Fruit fly (Drosophila melanogaster) whole organism, prepupa: ENCODE results near the gene mab-21.

ENCODE experiments used
- CG10669 ChIP-seq: fragments of 200-800 bp; sonication (Bioruptor generic); optimal IDR thresholded peaks from 3 replicates; lab custom pipeline; 2018; ENCODE audit warnings: missing biosample characterization, mild to moderate bottlenecking, missing genetic modification characterization, moderate library complexity
- CG11294 ChIP-seq: fragments of 200-800 bp; sonication (Bioruptor generic); IDR thresholded peaks from 2 replicates; pipeline ENCODE4 v1.3.6; 2022; ENCODE audit warnings: missing biosample characterization, missing genetic modification characterization
- CG11762 ChIP-seq: fragments of 200-800 bp; sonication (Bioruptor generic); optimal IDR thresholded peaks from 3 replicates; lab custom pipeline; 2016; ENCODE audit warnings: missing biosample characterization, missing genetic modification characterization; ENCODE audit not compliant: insufficient read depth
- CG11902 ChIP-seq: fragments of 200-800 bp; sonication (Bioruptor generic); optimal IDR thresholded peaks from 3 replicates; lab custom pipeline; 2016; ENCODE audit warnings: missing biosample characterization, missing genetic modification characterization
- CG15336 ChIP-seq: fragments of 200-800 bp; sonication (Bioruptor generic); IDR thresholded peaks from 2 replicates; pipeline ENCODE4 v1.3.6; 2022; ENCODE audit warnings: missing biosample characterization, missing genetic modification characterization
- CG1621 ChIP-seq: fragments of 200-800 bp; sonication (Bioruptor generic); optimal IDR thresholded peaks from 3 replicates; lab custom pipeline; 2018; ENCODE audit warnings: missing biosample characterization, mild to moderate bottlenecking, missing genetic modification characterization
- CG16779 ChIP-seq: fragments of 200-800 bp; sonication (Bioruptor generic); optimal IDR thresholded peaks from 3 replicates; lab custom pipeline; 2017; ENCODE audit warnings: missing biosample characterization, mild to moderate bottlenecking, missing genetic modification characterization
- CG3032 ChIP-seq: fragments of 200-800 bp; optimal IDR thresholded peaks from 2 replicates; lab custom pipeline; 2019; ENCODE audit warnings: missing biosample characterization, mild to moderate bottlenecking, missing genetic modification characterization, moderate library complexity
- CG31627 ChIP-seq: fragments of 200-800 bp; sonication (Bioruptor generic); optimal IDR thresholded peaks from 3 replicates; lab custom pipeline; 2016; ENCODE audit warnings: missing biosample characterization, missing genetic modification characterization
- CG32006 ChIP-seq: fragments of 200-800 bp; sonication (Bioruptor generic); optimal IDR thresholded peaks from 3 replicates; lab custom pipeline; 2017; ENCODE audit warnings: missing biosample characterization, mild to moderate bottlenecking, missing genetic modification characterization
- CG3919 ChIP-seq: fragments of 200-800 bp; sonication (Bioruptor generic); optimal IDR thresholded peaks from 3 replicates; lab custom pipeline; 2016; ENCODE audit warnings: missing biosample characterization, missing genetic modification characterization
- CG4318 ChIP-seq: fragments of 200-800 bp; sonication (Bioruptor generic); optimal IDR thresholded peaks from 3 replicates; lab custom pipeline; 2017; ENCODE audit warnings: missing biosample characterization, mild to moderate bottlenecking, missing genetic modification characterization
- CG6163 ChIP-seq: fragments of 200-800 bp; sonication (Bioruptor generic); IDR thresholded peaks from 3 replicates; pipeline ENCODE4 v1.3.6; 2022; ENCODE audit warnings: missing biosample characterization, missing genetic modification characterization
- CG6792 ChIP-seq: fragments of 200-800 bp; sonication (Bioruptor generic); optimal IDR thresholded peaks from 3 replicates; lab custom pipeline; 2016; ENCODE audit warnings: missing biosample characterization, missing genetic modification characterization
- CG6808 ChIP-seq: fragments of 200-800 bp; sonication (Bioruptor generic); optimal IDR thresholded peaks from 3 replicates; lab custom pipeline; 2017; ENCODE audit warnings: missing biosample characterization, missing genetic modification characterization, mild to moderate bottlenecking, moderate library complexity, missing genetic modification reagents
- CG6854 ChIP-seq: fragments of 200-800 bp; sonication (Bioruptor generic); optimal IDR thresholded peaks from 2 replicates; lab custom pipeline; 2017; ENCODE audit warnings: missing biosample characterization, mild to moderate bottlenecking, missing genetic modification characterization
- CG7368 ChIP-seq: fragments of 200-800 bp; sonication (Bioruptor generic); optimal IDR thresholded peaks from 3 replicates; lab custom pipeline; 2016; ENCODE audit warnings: missing biosample characterization, missing genetic modification characterization
- CG8119 ChIP-seq: fragments of 200-800 bp; sonication (Bioruptor generic); IDR thresholded peaks from 3 replicates; pipeline ENCODE4 v1.3.6; 2022; ENCODE audit warnings: missing biosample characterization, missing genetic modification characterization
- CG8319 ChIP-seq: fragments of 200-800 bp; sonication (Bioruptor generic); optimal IDR thresholded peaks from 3 replicates; lab custom pipeline; 2016; ENCODE audit warnings: missing biosample characterization, missing genetic modification characterization
- CG8632 ChIP-seq: fragments of 200-800 bp; sonication (Bioruptor generic); optimal IDR thresholded peaks from 3 replicates; lab custom pipeline; 2016; ENCODE audit warnings: missing biosample characterization, missing genetic modification characterization
- CG9139 ChIP-seq: fragments of 200-800 bp; sonication (Bioruptor generic); optimal IDR thresholded peaks from 3 replicates; lab custom pipeline; 2017; ENCODE audit warnings: missing biosample characterization, mild to moderate bottlenecking, missing genetic modification characterization
- Eip75B ChIP-seq: fragments of 200-800 bp; sonication (Bioruptor generic); optimal IDR thresholded peaks from 3 replicates; lab custom pipeline; 2016; ENCODE audit warnings: missing biosample characterization, missing genetic modification characterization
- Eip78C ChIP-seq: fragments of 200-800 bp; sonication (Bioruptor generic); peaks from one replicate; lab custom pipeline; 2016; ENCODE audit warnings: missing biosample characterization, missing genetic modification characterization
- Eip93F ChIP-seq: fragments of 200-800 bp; sonication (Bioruptor generic); optimal IDR thresholded peaks from 2 replicates; lab custom pipeline; 2016; ENCODE audit warnings: missing biosample characterization, mild to moderate bottlenecking, missing genetic modification characterization
- Ets21C ChIP-seq: fragments of 200-800 bp; sonication (Bioruptor generic); optimal IDR thresholded peaks from 3 replicates; lab custom pipeline; 2016; ENCODE audit warnings: missing biosample characterization, missing genetic modification characterization
- Ets96B ChIP-seq: fragments of 200-800 bp; optimal IDR thresholded peaks from 2 replicates; lab custom pipeline; 2019; ENCODE audit warnings: missing biosample characterization, mild to moderate bottlenecking, missing genetic modification characterization, moderate library complexity
- Gug ChIP-seq: fragments of 200-800 bp; sonication (Bioruptor generic); IDR thresholded peaks from 2 replicates; pipeline ENCODE4 v1.3.6; 2022; ENCODE audit warnings: missing biosample characterization, missing genetic modification characterization
- Hr39 ChIP-seq: fragments of 200-800 bp; sonication (Bioruptor generic); optimal IDR thresholded peaks from 2 replicates; lab custom pipeline; 2016; ENCODE audit warnings: missing biosample characterization, missing genetic modification characterization
- Lpt ChIP-seq: fragments of 200-800 bp; sonication (Bioruptor generic); optimal IDR thresholded peaks from 3 replicates; lab custom pipeline; 2016; ENCODE audit warnings: missing biosample characterization, missing genetic modification characterization
- Met ChIP-seq: fragments of 200-800 bp; sonication (Bioruptor generic); optimal IDR thresholded peaks from 3 replicates; lab custom pipeline; 2016; ENCODE audit warnings: missing biosample characterization, missing genetic modification characterization
- OdsH ChIP-seq: fragments of 200-800 bp; sonication (Bioruptor generic); optimal IDR thresholded peaks from 3 replicates; lab custom pipeline; 2016; ENCODE audit warnings: missing biosample characterization, missing genetic modification characterization
- Smox ChIP-seq: fragments of 200-800 bp; sonication (Bioruptor generic); optimal IDR thresholded peaks from 3 replicates; lab custom pipeline; 2016; ENCODE audit warnings: missing biosample characterization, missing genetic modification characterization
- Sox102F ChIP-seq: fragments of 200-800 bp; sonication (Bioruptor generic); optimal IDR thresholded peaks from 2 replicates; lab custom pipeline; 2016; ENCODE audit warnings: missing biosample characterization, mild to moderate bottlenecking, missing genetic modification characterization
- Sox14 ChIP-seq: fragments of 200-800 bp; sonication (Bioruptor generic); optimal IDR thresholded peaks from 3 replicates; lab custom pipeline; 2016; ENCODE audit warnings: missing biosample characterization, missing genetic modification characterization
- Sox15 ChIP-seq: fragments of 200-800 bp; sonication (Bioruptor generic); optimal IDR thresholded peaks from 3 replicates; lab custom pipeline; 2016; ENCODE audit warnings: missing biosample characterization, missing genetic modification characterization
- acj6 ChIP-seq: fragments of 200-800 bp; sonication (Bioruptor generic); optimal IDR thresholded peaks from 3 replicates; lab custom pipeline; 2016; ENCODE audit warnings: missing biosample characterization, missing genetic modification characterization
- cyc ChIP-seq: fragments of 200-800 bp; sonication (Bioruptor generic); optimal IDR thresholded peaks from 3 replicates; lab custom pipeline; 2016; ENCODE audit warnings: missing biosample characterization, missing genetic modification characterization
- dsx ChIP-seq: fragments of 200-800 bp; optimal IDR thresholded peaks from 3 replicates; lab custom pipeline; 2019; ENCODE audit warnings: missing biosample characterization, mild to moderate bottlenecking, missing genetic modification characterization, moderate library complexity; ENCODE audit not compliant: poor library complexity, severe bottlenecking
- eg ChIP-seq: fragments of 200-800 bp; sonication (Bioruptor generic); IDR thresholded peaks from 3 replicates; pipeline ENCODE4 v1.3.6; 2022; ENCODE audit warnings: missing biosample characterization, missing genetic modification characterization
- esn ChIP-seq: fragments of 200-800 bp; sonication (Bioruptor generic); optimal IDR thresholded peaks from 2 replicates; lab custom pipeline; 2016; ENCODE audit warnings: missing biosample characterization, mild to moderate bottlenecking, missing genetic modification characterization, moderate library complexity
- fd59A ChIP-seq: fragments of 200-800 bp; sonication (Bioruptor generic); optimal IDR thresholded peaks from 2 replicates; lab custom pipeline; 2017; ENCODE audit warnings: missing biosample characterization, mild to moderate bottlenecking, missing genetic modification characterization, missing genetic modification reagents
- lz ChIP-seq: fragments of 200-800 bp; sonication (Bioruptor generic); optimal IDR thresholded peaks from 3 replicates; lab custom pipeline; 2016; ENCODE audit warnings: missing biosample characterization, missing genetic modification characterization
- net ChIP-seq: fragments of 200-800 bp; sonication (Bioruptor generic); optimal IDR thresholded peaks from 3 replicates; lab custom pipeline; 2016; ENCODE audit warnings: missing biosample characterization, missing genetic modification characterization
- pdm3 ChIP-seq: fragments of 200-800 bp; sonication (Bioruptor generic); optimal IDR thresholded peaks from 3 replicates; lab custom pipeline; 2016; ENCODE audit warnings: missing biosample characterization, missing genetic modification characterization
- salr ChIP-seq, 2 experiments: fragments of 200-800 bp; sonication (Bioruptor generic); optimal IDR thresholded peaks; 3 replicates each; lab custom pipeline; 2016 to 2018; ENCODE audit warnings: missing biosample characterization in 2 of 2, missing genetic modification characterization in 2 of 2, mild to moderate bottlenecking in 1 of 2
- spab ChIP-seq: fragments of 200-800 bp; sonication (Bioruptor generic); optimal IDR thresholded peaks from 2 replicates; lab custom pipeline; 2017; ENCODE audit warnings: missing biosample characterization, mild to moderate bottlenecking, missing genetic modification characterization, missing genetic modification reagents
- ss ChIP-seq, 2 experiments: fragments of 200-800 bp; sonication (Bioruptor generic); optimal IDR thresholded peaks; 2 replicates in 1 of 2; 3 replicates in 1 of 2; lab custom pipeline; 2017 to 2018; ENCODE audit warnings: mild to moderate bottlenecking in 2 of 2, missing biosample characterization in 2 of 2, missing genetic modification characterization in 2 of 2, moderate library complexity in 1 of 2
- svp ChIP-seq: fragments of 200-800 bp; sonication (Bioruptor generic); peaks from one replicate; lab custom pipeline; 2016; ENCODE audit warnings: missing biosample characterization, missing genetic modification characterization
- topi ChIP-seq: fragments of 200-800 bp; sonication (Bioruptor generic); optimal IDR thresholded peaks from 3 replicates; lab custom pipeline; 2016; ENCODE audit warnings: missing biosample characterization, missing genetic modification characterization
- vri ChIP-seq: fragments of 200-800 bp; sonication (Bioruptor generic); optimal IDR thresholded peaks from 3 replicates; lab custom pipeline; 2016; ENCODE audit warnings: missing biosample characterization, mild to moderate bottlenecking, missing genetic modification characterization

The mab-21 gene

dm6 chrX:6032826-6033225 lies 19.8 kb upstream of the mab-21 start:
- no peak for TF ChIP-seq spab
- no peak for TF ChIP-seq Sox15
- TF ChIP-seq CG3919 = no peak
- no peak for TF ChIP-seq CG6163 (GFP tag; lab: Robert Waterston, UW)
- no peak for TF ChIP-seq Lpt
- no peak for TF ChIP-seq Ets21C
- no peak for TF ChIP-seq salr (GFP tag; optimal IDR thresholded peaks at IDR 0.05; lab: Kevin White, UChicago)
- TF ChIP-seq acj6 (GFP tag; lab: Kevin White, UChicago) = no peak
- no peak for TF ChIP-seq eg
- TF ChIP-seq ss (GFP tag; optimal IDR thresholded peaks at IDR 0.05; lab: Kevin White, UChicago) = no peak
- no peak for TF ChIP-seq CG11294 (GFP tag; lab: Robert Waterston, UW)
- no peak for TF ChIP-seq lz (GFP tag; lab: Kevin White, UChicago)
- TF ChIP-seq CG16779 (tag; lab: Kevin White, UChicago) = no peak
- no peak for TF ChIP-seq CG6808
- TF ChIP-seq CG32006 = no peak
- no peak for TF ChIP-seq CG3032 (tag; lab: Kevin White, UChicago)
- TF ChIP-seq net (GFP tag; lab: Kevin White, UChicago) = no peak
- TF ChIP-seq OdsH = no peak

dm6 chrX:6031692-6032091 lies 18.7 kb upstream of the mab-21 start:
- TF ChIP-seq CG31627 (peak; percentile 59), Sox102F (peak; percentile 49), Sox15 (peak; percentile 5), svp (GFP tag; lab: Kevin White, UChicago) (peak; percentile 79), cyc (GFP tag; lab: Kevin White, UChicago) (peak; percentile 66), Lpt (no peak), CG4318 (no peak), ss (GFP tag; optimal IDR thresholded peaks at IDR 0.05; lab: Kevin White, UChicago) (peak in 1 of 2 experiments; percentile 42), CG7368 (GFP tag; lab: Kevin White, UChicago) (peak; percentile 28), topi (peak; percentile 66), CG6808 (peak; percentile 50), pdm3 (GFP tag; lab: Kevin White, UChicago) (peak; percentile 34), CG8319 (GFP tag; lab: Kevin White, UChicago) (peak; percentile 17), CG11762 (no peak), Met (GFP tag; lab: Kevin White, UChicago) (peak; percentile 60), Ets96B (tag; lab: Kevin White, UChicago) (peak; percentile 26), Eip78C (GFP tag; lab: Kevin White, UChicago) (peak; percentile 84), spab (peak; percentile 33), CG8119 (no peak), esn (GFP tag; lab: Kevin White, UChicago) (peak; percentile 70), CG6854 (GFP tag; lab: Kevin White, UChicago) (no peak), Gug (GFP tag; lab: Robert Waterston, UW) (no peak), CG9139 (GFP tag; lab: Kevin White, UChicago) (no peak), CG11902 (GFP tag; lab: Kevin White, UChicago) (peak; percentile 27), CG1621 (peak; percentile 38), vri (peak; percentile 46), CG8632 (GFP tag; lab: Kevin White, UChicago) (peak; percentile 21), Sox14 (GFP tag; lab: Kevin White, UChicago) (peak; percentile 31), fd59A (GFP tag; lab: Kevin White, UChicago) (peak; percentile 5), CG6792 (GFP tag; lab: Kevin White, UChicago) (peak; percentile 50), salr (GFP tag; optimal IDR thresholded peaks at IDR 0.05; lab: Kevin White, UChicago) (no peak), dsx (GFP tag; lab: Kevin White, UChicago) (peak; percentile 17), Smox (GFP tag; lab: Kevin White, UChicago) (peak; percentile 46), acj6 (GFP tag; lab: Kevin White, UChicago) (peak; percentile 42), CG15336 (no peak), lz (GFP tag; lab: Kevin White, UChicago) (peak; percentile 52), CG3919 (peak; percentile 36), Hr39 (GFP tag; lab: Kevin White, UChicago) (peak; percentile 58), Eip93F (no peak), CG11294 (GFP tag; lab: Robert Waterston, UW) (no peak), CG10669 (GFP tag; lab: Kevin White, UChicago) (peak; percentile 47), CG6163 (GFP tag; lab: Robert Waterston, UW) (peak; percentile 56), Eip75B (peak; percentile 30)
